Worm (Caenorhabditis elegans) whole organism, L4/young adult: ENCODE results near the gene gcy-11.

Experiments
- W03F9.2 ChIP-seq: fragments of 150-350 bp; optimal IDR thresholded peaks from 2 replicates; lab custom pipeline; 2014; ENCODE audit warnings: missing biosample characterization, missing genetic modification characterization
- dao-5 ChIP-seq: sonication (generic microtip); optimal IDR thresholded peaks from 2 replicates; lab custom pipeline; 2016; ENCODE audit warnings: missing genotype, missing genetic modification characterization, moderate library complexity, missing compliant biosample characterization
- him-1 ChIP-seq: sonication (generic microtip); optimal IDR thresholded peaks from 2 replicates; lab custom pipeline; 2016; ENCODE audit warnings: missing genotype, missing genetic modification reagents, missing genetic modification characterization, missing compliant biosample characterization

DNA sequence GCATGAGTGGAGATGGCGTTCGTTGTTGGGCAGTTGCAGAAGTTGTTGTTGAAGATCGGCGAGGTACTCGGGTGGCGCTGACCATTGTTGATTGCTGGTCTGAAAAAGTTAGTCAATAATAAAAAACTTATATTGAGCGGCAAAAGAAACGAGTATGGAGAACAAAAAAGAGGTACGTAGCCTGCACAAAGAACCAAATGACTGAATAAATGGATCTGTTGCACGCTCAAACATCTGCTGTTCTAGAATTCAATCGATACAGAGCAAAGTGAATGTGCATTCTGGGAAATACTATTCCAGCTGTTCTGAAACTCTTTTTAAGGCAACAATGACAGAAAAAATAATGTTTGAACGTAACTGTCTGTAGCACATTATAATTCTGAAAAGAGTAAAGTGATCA, 45.3 kb upstream of the gcy-11 start, which contains the start of gene lido-2:
- TF ChIP-seq dao-5 = no peak
- no peak for TF ChIP-seq him-1
- TF ChIP-seq W03F9.2 (tag; lab: Kevin White, UChicago) = no peak
